Fruit fly (Drosophila melanogaster): ENCODE measurements around the gene CG10958.

The CG10958 gene

DNA sequence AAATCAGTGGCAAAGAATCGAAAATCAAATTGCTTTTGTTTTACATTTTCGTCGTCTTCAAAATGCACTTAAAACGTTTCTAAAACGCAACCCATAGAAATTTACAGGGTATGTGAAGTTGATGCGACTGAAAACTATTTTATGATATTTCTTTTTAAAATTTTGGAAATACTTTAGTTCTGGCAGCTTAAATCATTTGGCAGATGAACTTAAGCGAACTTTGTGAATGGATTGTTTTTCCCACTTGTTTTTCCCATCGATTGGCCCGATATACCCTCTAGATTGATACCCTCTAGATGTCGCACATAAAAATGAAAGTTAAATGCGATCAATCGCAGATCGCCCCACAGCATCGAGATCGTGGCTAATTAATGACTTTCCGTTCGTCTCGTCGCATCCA, 5.9 kb upstream of the CG10958 start:
- TF ChIP-seq CG4328 (GFP tag; optimal IDR thresholded peaks at IDR 0.05), result no peak
- no peak for TF ChIP-seq vfl (GFP tag; optimal IDR thresholded peaks at IDR 0.05)
- TF ChIP-seq Blimp-1 (GFP tag; optimal IDR thresholded peaks at IDR 0.05), result peak; percentile 94
- no peak for TF ChIP-seq HmgZ (tag; optimal IDR thresholded peaks at IDR 0.05)
- TF ChIP-seq CG6689 (GFP tag; IDR thresholded peaks at IDR 0.05), result peak; percentile 74
- no peak for TF ChIP-seq run (tag; optimal IDR thresholded peaks at IDR 0.05)
- TF ChIP-seq CG10462 (GFP tag; optimal IDR thresholded peaks at IDR 0.05), result peak; percentile 26
- TF ChIP-seq NC2α (GFP tag; optimal IDR thresholded peaks at IDR 0.05), result no peak
- peak; percentile 50 for TF ChIP-seq CG9727 (GFP tag; optimal IDR thresholded peaks at IDR 0.05)
- TF ChIP-seq lbe (GFP tag; optimal IDR thresholded peaks at IDR 0.05), result no peak
- peak; percentile 9 for TF ChIP-seq CG9609 (GFP tag; optimal IDR thresholded peaks at IDR 0.05)
- TF ChIP-seq bowl (GFP tag; IDR thresholded peaks at IDR 0.05), result no peak
- peak; percentile 9 for TF ChIP-seq sd (tag; optimal IDR thresholded peaks at IDR 0.05)
- no peak for TF ChIP-seq Hr39 (optimal IDR thresholded peaks at IDR 0.05)
- TF ChIP-seq cas (GFP tag; IDR thresholded peaks at IDR 0.05), result no peak
- no peak for TF ChIP-seq CG11085 (GFP tag; IDR thresholded peaks at IDR 0.05)
- no peak for TF ChIP-seq CG7987 (GFP tag; optimal IDR thresholded peaks at IDR 0.05)
- peak; percentile 14 for TF ChIP-seq Lhr (GFP tag; optimal IDR thresholded peaks at IDR 0.05)
- TF ChIP-seq pita (GFP tag; optimal IDR thresholded peaks at IDR 0.05), result no peak
- no peak for TF ChIP-seq Bteb2 (GFP tag; optimal IDR thresholded peaks at IDR 0.05)
- no peak for TF ChIP-seq B-H2 (GFP tag; optimal IDR thresholded peaks at IDR 0.05)
- TF ChIP-seq Dad (GFP tag; optimal IDR thresholded peaks at IDR 0.05), result no peak
- no peak for TF ChIP-seq CG4730 (GFP tag; IDR thresholded peaks at IDR 0.05)
- no peak for TF ChIP-seq yki (optimal IDR thresholded peaks at IDR 0.05)
- TF ChIP-seq HLHmδ (GFP tag; optimal IDR thresholded peaks at IDR 0.05), result no peak
- TF ChIP-seq chm (GFP tag; IDR thresholded peaks at IDR 0.05), result peak; percentile 55; the same call in 1 of the 2 replicates
- no peak for TF ChIP-seq pfk (GFP tag; optimal IDR thresholded peaks at IDR 0.05)
- peak; percentile 57 for TF ChIP-seq ind (GFP tag; optimal IDR thresholded peaks at IDR 0.05)
- no peak for TF ChIP-seq CG11456 (GFP tag; IDR thresholded peaks at IDR 0.05)
- TF ChIP-seq toy (GFP tag; IDR thresholded peaks at IDR 0.05), result no peak
- TF ChIP-seq CG12942 (GFP tag; optimal IDR thresholded peaks at IDR 0.05), result no peak
- TF ChIP-seq Atf3 (GFP tag; optimal IDR thresholded peaks at IDR 0.05), result peak; percentile 38
- TF ChIP-seq tx (GFP tag; optimal IDR thresholded peaks at IDR 0.05), result peak; percentile 39
- no peak for TF ChIP-seq fu2 (GFP tag; optimal IDR thresholded peaks at IDR 0.05)
- TF ChIP-seq dati (GFP tag; IDR thresholded peaks at IDR 0.05), result no peak
- no peak for TF ChIP-seq CG9876 (GFP tag; optimal IDR thresholded peaks at IDR 0.05)
- peak; percentile 40 for TF ChIP-seq trem (tag; optimal IDR thresholded peaks at IDR 0.05)
- TF ChIP-seq Dll (GFP tag; IDR thresholded peaks at IDR 0.05; ENCODE audit: partially characterized antibody), result no peak
- TF ChIP-seq tna (GFP tag; IDR thresholded peaks at IDR 0.05; ENCODE audit: partially characterized antibody), result no peak
- no peak for TF ChIP-seq en (GFP tag; optimal IDR thresholded peaks at IDR 0.05)
- TF ChIP-seq Ets65A (GFP tag), result peak; percentile 94
- no peak for TF ChIP-seq CG3995 (GFP tag; optimal IDR thresholded peaks at IDR 0.05)
- peak; percentile 32 for TF ChIP-seq CG12769 (tag; optimal IDR thresholded peaks at IDR 0.05)
- TF ChIP-seq CHES-1-like (GFP tag; optimal IDR thresholded peaks at IDR 0.05), result no peak
- 0 out of 2 replicates have a peak, but pooled peaks have one; percentile 14 for TF ChIP-seq onecut (GFP tag; IDR thresholded peaks at IDR 0.05)
- TF ChIP-seq CG16863 (GFP tag; optimal IDR thresholded peaks at IDR 0.05), result peak; percentile 55
- peak; percentile 31 to 43 for TF ChIP-seq Pdp1 (GFP tag; optimal IDR thresholded peaks at IDR 0.05)
- TF ChIP-seq Lim3 (GFP tag; IDR thresholded peaks at IDR 0.05), result no peak
- no peak for TF ChIP-seq CG15073 (GFP tag; optimal IDR thresholded peaks at IDR 0.05)
- TF ChIP-seq Doc3 (GFP tag; IDR thresholded peaks at IDR 0.05; ENCODE audit: partially characterized antibody), result no peak
- no peak for TF ChIP-seq zf30C (GFP tag; optimal IDR thresholded peaks at IDR 0.05)
- TF ChIP-seq esg (GFP tag; conservative IDR thresholded peaks at IDR 0.05), result peak; percentile 48
- peak; percentile 59 for TF ChIP-seq Mes4 (GFP tag; optimal IDR thresholded peaks at IDR 0.05)

All from whole organism, embryonic.